Fruit fly (Drosophila melanogaster) whole organism, adult: Measurements from ENCODE around the gene Cip4.

Source experiments
- CG12768 ChIP-seq: fragments of 200-800 bp; sonication (Bioruptor generic); optimal IDR thresholded peaks from 2 replicates; lab custom pipeline; 2017; ENCODE audit warnings: missing biosample characterization, missing genetic modification characterization, mild to moderate bottlenecking, moderate library complexity, missing genetic modification reagents
- CG14711 ChIP-seq: fragments of 200-800 bp; sonication (Bioruptor generic); optimal IDR thresholded peaks from 2 replicates; lab custom pipeline; 2018; ENCODE audit warnings: missing biosample characterization, mild to moderate bottlenecking, missing genetic modification characterization, moderate library complexity
- CG7045 ChIP-seq: fragments of 200-800 bp; sonication (Bioruptor generic); optimal IDR thresholded peaks from 2 replicates; lab custom pipeline; 2017; ENCODE audit warnings: missing biosample characterization, mild to moderate bottlenecking, missing genetic modification characterization
- Clk ChIP-seq: fragments of 200-800 bp; sonication (Bioruptor generic); optimal IDR thresholded peaks from 2 replicates; lab custom pipeline; 2017; ENCODE audit warnings: missing biosample characterization, missing genetic modification characterization
- Crg-1 ChIP-seq: fragments of 200-800 bp; sonication (Bioruptor generic); optimal IDR thresholded peaks from 2 replicates; lab custom pipeline; 2016; ENCODE audit warnings: missing biosample characterization, missing genetic modification characterization
- Mnt ChIP-seq: fragments of 200-800 bp; sonication (Bioruptor generic); optimal IDR thresholded peaks from 2 replicates; lab custom pipeline; 2016; ENCODE audit warnings: missing biosample characterization, mild to moderate bottlenecking, missing genetic modification characterization
- bab1 ChIP-seq: fragments of 200-800 bp; sonication (Bioruptor generic); optimal IDR thresholded peaks from 3 replicates; lab custom pipeline; 2019; ENCODE audit warnings: missing biosample characterization, mild to moderate bottlenecking, missing genetic modification characterization, moderate library complexity
- cnc ChIP-seq, 2 experiments: fragments of >200 bp; optimal IDR thresholded peaks; 2 replicates each; lab custom pipeline; 2017
- kay ChIP-seq: fragments of 200-800 bp; sonication (Bioruptor generic); peaks from one replicate; lab custom pipeline; 2016; ENCODE audit warnings: missing biosample characterization, missing genetic modification characterization, borderline replicate concordance

DNA sequence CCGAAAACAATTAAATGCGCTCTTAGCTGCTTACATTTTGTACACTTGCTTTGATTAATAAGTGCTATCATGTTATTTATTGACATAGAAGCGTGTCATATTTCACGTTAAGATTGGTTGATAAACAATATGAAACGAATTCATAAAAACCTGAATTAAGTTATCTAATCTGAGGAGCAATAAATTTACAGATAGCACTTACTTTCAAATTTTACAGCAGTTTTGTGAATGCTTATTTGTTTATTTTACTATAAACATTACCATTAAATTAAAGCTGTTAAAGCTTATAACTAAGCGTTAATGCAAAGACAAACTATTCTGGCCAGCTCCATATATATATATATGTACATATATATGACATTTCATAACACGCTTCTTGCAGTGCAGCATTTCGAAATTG is 61.8 kb downstream of the Cip4 start:
- TF ChIP-seq CG12768 (GFP tag; lab: Kevin White, UChicago), result no peak
- TF ChIP-seq Crg-1 (GFP tag; lab: Kevin White, UChicago), result no peak
- TF ChIP-seq CG14711 (tag; lab: Kevin White, UChicago), result no peak
- no peak for TF ChIP-seq bab1 (GFP tag; lab: Kevin White, UChicago)
- TF ChIP-seq kay (GFP tag; lab: Kevin White, UChicago), result no peak
- TF ChIP-seq CG7045 (GFP tag; lab: Kevin White, UChicago), result no peak
- no peak for TF ChIP-seq cnc (optimal IDR thresholded peaks at IDR 0.05; lab: Kevin White, UChicago)
- TF ChIP-seq Clk (GFP tag; lab: Kevin White, UChicago), result no peak
- TF ChIP-seq Mnt (GFP tag; lab: Kevin White, UChicago), result no peak
